Fruit fly (Drosophila melanogaster): ENCODE data around the gene CG11658.

Gene CG11658

DNA sequence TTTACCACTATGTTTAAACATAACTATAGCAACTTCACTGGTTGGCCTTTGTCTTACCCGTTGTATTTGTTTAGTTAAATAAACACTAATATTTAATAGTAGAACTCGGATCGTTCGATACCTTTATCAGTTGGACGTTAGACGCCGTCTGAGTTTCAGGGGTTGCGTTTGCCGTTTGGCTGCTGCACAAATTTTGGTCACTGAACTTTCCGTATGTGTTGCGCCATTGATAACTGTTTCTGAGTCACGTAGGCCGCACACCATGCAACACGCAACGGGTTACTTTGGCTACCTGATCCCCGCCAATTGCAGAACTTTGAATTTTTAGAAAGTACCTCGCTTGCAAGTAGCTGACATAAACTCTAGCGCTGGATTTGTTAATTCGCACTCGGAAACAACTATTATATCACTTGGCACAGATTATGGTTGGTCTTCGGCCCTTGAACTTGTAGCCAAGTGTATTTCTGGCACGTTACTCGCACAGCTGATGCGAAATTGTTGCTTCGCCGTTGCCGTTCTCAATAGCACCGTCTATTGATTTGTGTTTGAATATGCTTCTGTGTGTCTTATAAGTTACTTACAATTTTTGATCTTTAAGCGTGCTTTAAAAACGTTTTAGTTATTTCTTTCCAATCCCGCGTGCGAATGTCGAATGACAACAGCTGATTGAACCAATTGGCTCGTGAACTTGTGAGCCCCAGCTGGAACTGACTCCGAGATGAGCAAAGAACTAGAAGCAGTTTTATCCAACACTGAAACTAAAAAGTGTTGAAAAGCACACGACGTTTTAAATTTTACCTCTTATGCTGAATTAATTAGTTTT is 11.8 kb downstream of the CG11658 start, which contains the start of gene Dph1 (continued):
- TF ChIP-seq CG31627 (GFP tag; optimal IDR thresholded peaks at IDR 0.05), result peak; percentile 90
- TF ChIP-seq CG3032 (tag; optimal IDR thresholded peaks at IDR 0.05), result peak; percentile 87
- peak; percentile 95 for TF ChIP-seq CG7368 (GFP tag; optimal IDR thresholded peaks at IDR 0.05)
- TF ChIP-seq CG8632 (GFP tag; optimal IDR thresholded peaks at IDR 0.05), result peak; percentile 88
- peak; percentile 96 for TF ChIP-seq CG6163 (GFP tag; IDR thresholded peaks at IDR 0.05)
- TF ChIP-seq CG9139 (GFP tag; optimal IDR thresholded peaks at IDR 0.05), result peak; percentile 92
- peak; percentile 90 for TF ChIP-seq Ets96B (tag; optimal IDR thresholded peaks at IDR 0.05)
- TF ChIP-seq lz (GFP tag; optimal IDR thresholded peaks at IDR 0.05), result peak; percentile 92
- peak; percentile 87 for TF ChIP-seq CG6854 (GFP tag; optimal IDR thresholded peaks at IDR 0.05)
- peak; percentile 92 for TF ChIP-seq CG10669 (GFP tag; optimal IDR thresholded peaks at IDR 0.05)

DNA sequence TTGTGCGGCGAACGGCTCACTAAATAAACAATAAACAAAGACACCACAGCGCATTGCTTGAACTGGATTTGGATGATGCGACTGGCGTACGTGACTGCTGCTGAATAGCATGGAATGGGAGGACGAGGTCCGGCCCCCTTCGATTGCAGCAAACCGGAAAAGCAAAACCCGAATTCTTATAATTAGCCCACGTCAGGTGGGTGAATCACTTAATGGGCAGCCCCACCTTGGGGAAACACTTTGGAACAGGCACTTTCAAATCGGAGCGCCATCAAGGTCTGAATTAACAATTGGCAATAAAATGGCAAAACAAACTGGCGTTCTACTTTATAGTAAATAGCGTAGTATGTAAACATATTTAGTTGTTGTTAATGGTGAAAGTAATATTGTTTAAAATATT is 12.5 kb downstream of the CG11658 start:
- TF ChIP-seq CG6276 (GFP tag; optimal IDR thresholded peaks at IDR 0.05) (no peak), Eip78C (GFP tag) (peak; percentile 19)

DNA sequence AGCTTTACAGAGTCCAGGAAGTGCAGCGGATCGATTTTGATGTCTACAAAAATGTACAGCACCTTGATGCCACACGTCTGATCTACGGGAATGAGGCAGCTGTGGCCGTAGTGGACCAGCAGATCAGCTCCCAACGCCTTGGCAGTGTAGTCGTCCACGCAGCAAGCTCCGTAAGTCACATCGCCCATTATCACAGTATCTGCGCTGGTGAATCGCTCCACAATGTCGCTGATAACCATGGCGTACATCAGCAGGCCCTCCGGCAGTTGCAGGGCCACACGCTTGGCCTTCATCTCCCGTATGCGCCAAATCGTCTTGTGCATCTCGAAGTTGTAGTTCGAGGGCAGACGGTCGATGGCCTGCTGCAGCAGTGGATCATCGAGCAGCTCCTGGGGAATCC is 13.3 kb downstream of the CG11658 start:
- TF ChIP-seq fd85E (GFP tag; optimal IDR thresholded peaks at IDR 0.05) (no peak), CG1621 (tag; optimal IDR thresholded peaks at IDR 0.05) (no peak), CG6854 (GFP tag; optimal IDR thresholded peaks at IDR 0.05) (no peak), Hr39 (GFP tag; optimal IDR thresholded peaks at IDR 0.05) (no peak), svp (GFP tag) (no peak), Blimp-1 (GFP tag; optimal IDR thresholded peaks at IDR 0.05) (no peak), cyc (GFP tag; optimal IDR thresholded peaks at IDR 0.05) (no peak), Smox (GFP tag; optimal IDR thresholded peaks at IDR 0.05) (no peak)

dm6 chr3L:11692853-11693252 is 15.5 kb downstream of the CG11658 start:
- TF ChIP-seq CG32006 (GFP tag; optimal IDR thresholded peaks at IDR 0.05) (no peak), eg (GFP tag; IDR thresholded peaks at IDR 0.05) (no peak)

- TF ChIP-seq Blimp-1 (GFP tag; optimal IDR thresholded peaks at IDR 0.05) (peak; percentile 38), fkh (GFP tag; optimal IDR thresholded peaks at IDR 0.05) (peak; percentile 62), achi (GFP tag; optimal IDR thresholded peaks at IDR 0.05) (no peak), Lpt (GFP tag; optimal IDR thresholded peaks at IDR 0.05) (no peak), fd59A (GFP tag; optimal IDR thresholded peaks at IDR 0.05) (no peak), CG10631 (GFP tag; optimal IDR thresholded peaks at IDR 0.05) (no peak), OdsH (GFP tag; optimal IDR thresholded peaks at IDR 0.05) (no peak), Ets21C (GFP tag; optimal IDR thresholded peaks at IDR 0.05) (no peak), topi (GFP tag; optimal IDR thresholded peaks at IDR 0.05) (no peak), CG32006 (GFP tag; optimal IDR thresholded peaks at IDR 0.05) (no peak), esn (GFP tag; optimal IDR thresholded peaks at IDR 0.05) (no peak), Eip93F (GFP tag; optimal IDR thresholded peaks at IDR 0.05) (no peak), dac (GFP tag; optimal IDR thresholded peaks at IDR 0.05) (no peak), Sox15 (GFP tag; optimal IDR thresholded peaks at IDR 0.05) (no peak), CG3032 (tag; optimal IDR thresholded peaks at IDR 0.05) (peak; percentile 2), CG11762 (GFP tag; optimal IDR thresholded peaks at IDR 0.05; ENCODE audit: insufficient read depth) (no peak)
Observed at dm6 chr3L:11691203-11691797, 17.1 kb downstream of the CG11658 start, which contains the start of the genes Pldn and CG14135. Gene Pldn (minus strand): TSS chr3L:11691399. Gene CG14135 (plus strand): TSS chr3L:11691571.
